Worm (Caenorhabditis elegans) whole organism, young adult: ENCODE data around the gene srh-218.

ENCODE experiments used
- aptf-3 ChIP-seq: fragments of 200-800 bp; sonication (Bioruptor generic); IDR thresholded peaks from 2 replicates; pipeline ENCODE4 v1.3.6; 2022; ENCODE audit warnings: missing genetic modification characterization, missing compliant biosample characterization
- hmg-20 ChIP-seq: fragments of 200-800 bp; sonication (Bioruptor generic); IDR thresholded peaks from 2 replicates; pipeline ENCODE4 v1.3.6; 2022; ENCODE audit warnings: missing genetic modification reagents, missing genetic modification characterization, missing compliant biosample characterization
- nhr-179 ChIP-seq: sonication (generic microtip); optimal IDR thresholded peaks from 2 replicates; lab custom pipeline; 2016; ENCODE audit warnings: mild to moderate bottlenecking, missing genetic modification characterization, missing compliant biosample characterization
- tbp1 ChIP-seq: fragments of 200-800 bp; sonication (Bioruptor generic); optimal IDR thresholded peaks from 2 replicates; lab custom pipeline; 2018; ENCODE audit warnings: mild to moderate bottlenecking, missing genetic modification characterization, missing compliant biosample characterization
- ztf-3 ChIP-seq: fragments of 200-800 bp; sonication (Bioruptor generic); optimal IDR thresholded peaks from 2 replicates; lab custom pipeline; 2018; ENCODE audit warnings: mild to moderate bottlenecking, missing genetic modification characterization, missing compliant biosample characterization

DNA sequence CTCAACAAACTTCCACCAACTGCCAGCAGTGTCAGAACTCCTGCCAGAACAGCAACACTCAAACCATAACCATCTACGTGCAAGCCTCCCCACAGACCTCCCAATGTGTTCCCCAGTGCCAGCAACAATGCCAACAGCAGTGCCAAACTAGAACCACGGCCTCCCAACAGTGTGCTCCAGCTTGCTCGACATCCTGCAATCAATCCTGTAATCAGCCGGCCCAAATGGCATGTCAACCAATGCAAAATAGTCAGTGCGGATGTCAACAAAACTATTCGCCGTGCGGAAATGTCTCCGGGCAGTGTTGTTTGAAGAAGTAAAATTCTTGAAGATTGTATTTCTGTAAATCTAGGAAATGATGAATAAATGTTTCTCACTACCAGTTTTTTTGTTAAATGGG lies 27.1 kb upstream of the srh-218 start:
- TF ChIP-seq nhr-179 (no peak), hmg-20 (GFP tag; lab: Robert Waterston, UW) (no peak), tbp1 (GFP tag; lab: Kevin White, UChicago) (no peak), aptf-3 (GFP tag; lab: Robert Waterston, UW) (no peak), ztf-3 (GFP tag; lab: Kevin White, UChicago) (no peak)
